Worm (Caenorhabditis elegans) whole organism, mixed stage, embryonic: Measurements from ENCODE around the gene F23H11.5.

Source experiments
- mab-5 ChIP-seq: fragments of 150-350 bp; optimal IDR thresholded peaks from 2 replicates; lab custom pipeline; 2014; ENCODE audit warnings: missing biosample characterization, missing genetic modification characterization
- nhr-2 ChIP-seq: fragments of 150-350 bp; optimal IDR thresholded peaks from 2 replicates; lab custom pipeline; 2014; ENCODE audit warnings: missing biosample characterization, missing genetic modification characterization
- nhr-237 ChIP-seq: fragments of 150-350 bp; optimal IDR thresholded peaks from 2 replicates; lab custom pipeline; 2014; ENCODE audit warnings: missing biosample characterization, missing genetic modification characterization
- nhr-28 ChIP-seq: fragments of 150-350 bp; optimal IDR thresholded peaks from 2 replicates; lab custom pipeline; 2014; ENCODE audit warnings: missing biosample characterization, missing genetic modification characterization
- zip-8 ChIP-seq: fragments of 150-350 bp; optimal IDR thresholded peaks from 2 replicates; lab custom pipeline; 2014; ENCODE audit warnings: missing biosample characterization, missing genetic modification characterization

DNA sequence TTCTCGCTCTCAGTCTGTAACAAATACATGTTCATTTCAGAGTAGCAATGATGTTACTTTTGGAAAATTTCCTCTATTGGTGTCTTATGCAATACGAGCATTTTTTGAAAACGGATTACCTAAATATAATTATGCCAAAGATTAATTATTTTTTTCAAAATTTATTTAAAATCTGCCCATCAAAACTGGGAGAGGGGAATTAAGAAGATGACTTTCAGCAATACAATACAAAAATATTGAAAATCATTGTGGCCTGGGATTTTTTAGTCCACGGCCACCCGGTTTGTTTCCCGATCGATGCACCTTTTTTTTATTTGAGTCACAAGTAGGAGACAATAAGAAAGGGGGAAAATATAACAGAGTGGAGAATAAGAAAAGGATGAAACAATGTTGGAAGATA is 27.6 kb upstream of the F23H11.5 start, which contains the start of gene fbxa-56:
- TF ChIP-seq nhr-2 (tag; lab: Kevin White, UChicago): no peak
- TF ChIP-seq zip-8 (tag; lab: Kevin White, UChicago): no peak
- no peak for TF ChIP-seq mab-5 (tag; lab: Kevin White, UChicago)
- no peak for TF ChIP-seq nhr-237 (tag; lab: Kevin White, UChicago)
- TF ChIP-seq nhr-28 (tag; lab: Kevin White, UChicago): no peak
